Fruit fly (Drosophila melanogaster) whole organism, adult: ENCODE results near the gene CG6481.

Experiments used
- CG12768 ChIP-seq: fragments of 200-800 bp; sonication (Bioruptor generic); optimal IDR thresholded peaks from 2 replicates; lab custom pipeline; 2017; ENCODE audit warnings: missing biosample characterization, missing genetic modification characterization, mild to moderate bottlenecking, moderate library complexity, missing genetic modification reagents
- CG1620 ChIP-seq: fragments of 200-800 bp; sonication (Bioruptor generic); optimal IDR thresholded peaks from 2 replicates; lab custom pipeline; 2016; ENCODE audit warnings: missing biosample characterization, missing genetic modification characterization
- CG5204 ChIP-seq: fragments of 200-800 bp; sonication (Bioruptor generic); optimal IDR thresholded peaks from 2 replicates; lab custom pipeline; 2016; ENCODE audit warnings: missing biosample characterization, missing genetic modification characterization
- CG7045 ChIP-seq: fragments of 200-800 bp; sonication (Bioruptor generic); optimal IDR thresholded peaks from 2 replicates; lab custom pipeline; 2017; ENCODE audit warnings: missing biosample characterization, mild to moderate bottlenecking, missing genetic modification characterization
- CG7101 ChIP-seq: fragments of 200-800 bp; sonication (Bioruptor generic); optimal IDR thresholded peaks from 2 replicates; lab custom pipeline; 2018; ENCODE audit warnings: missing biosample characterization, mild to moderate bottlenecking, missing genetic modification characterization, moderate library complexity
- Crg-1 ChIP-seq: fragments of 200-800 bp; sonication (Bioruptor generic); optimal IDR thresholded peaks from 2 replicates; lab custom pipeline; 2016; ENCODE audit warnings: missing biosample characterization, missing genetic modification characterization
- Hr96 ChIP-seq: fragments of 200-800 bp; sonication (Bioruptor generic); optimal IDR thresholded peaks from 2 replicates; lab custom pipeline; 2016; ENCODE audit warnings: missing biosample characterization, missing genetic modification characterization
- bab1 ChIP-seq: fragments of 200-800 bp; sonication (Bioruptor generic); optimal IDR thresholded peaks from 3 replicates; lab custom pipeline; 2019; ENCODE audit warnings: missing biosample characterization, mild to moderate bottlenecking, missing genetic modification characterization, moderate library complexity
- cic ChIP-seq: fragments of 200-800 bp; sonication (Bioruptor generic); optimal IDR thresholded peaks from 2 replicates; lab custom pipeline; 2017; ENCODE audit warnings: missing biosample characterization, mild to moderate bottlenecking, missing genetic modification characterization, moderate library complexity
- kay ChIP-seq: fragments of 200-800 bp; sonication (Bioruptor generic); peaks from one replicate; lab custom pipeline; 2016; ENCODE audit warnings: missing biosample characterization, missing genetic modification characterization, borderline replicate concordance
- pad ChIP-seq: fragments of 200-800 bp; sonication (Bioruptor generic); optimal IDR thresholded peaks from 3 replicates; lab custom pipeline; 2017; ENCODE audit warnings: missing biosample characterization, missing genetic modification characterization, mild to moderate bottlenecking, moderate library complexity, missing genetic modification reagents
- tj ChIP-seq: fragments of 200-800 bp; sonication (Bioruptor generic); optimal IDR thresholded peaks from 3 replicates; lab custom pipeline; 2017; ENCODE audit warnings: missing biosample characterization, mild to moderate bottlenecking, missing genetic modification characterization, moderate library complexity
- toe ChIP-seq: fragments of 200-800 bp; sonication (Bioruptor generic); optimal IDR thresholded peaks from 2 replicates; lab custom pipeline; 2016; ENCODE audit warnings: missing biosample characterization, missing genetic modification characterization

DNA sequence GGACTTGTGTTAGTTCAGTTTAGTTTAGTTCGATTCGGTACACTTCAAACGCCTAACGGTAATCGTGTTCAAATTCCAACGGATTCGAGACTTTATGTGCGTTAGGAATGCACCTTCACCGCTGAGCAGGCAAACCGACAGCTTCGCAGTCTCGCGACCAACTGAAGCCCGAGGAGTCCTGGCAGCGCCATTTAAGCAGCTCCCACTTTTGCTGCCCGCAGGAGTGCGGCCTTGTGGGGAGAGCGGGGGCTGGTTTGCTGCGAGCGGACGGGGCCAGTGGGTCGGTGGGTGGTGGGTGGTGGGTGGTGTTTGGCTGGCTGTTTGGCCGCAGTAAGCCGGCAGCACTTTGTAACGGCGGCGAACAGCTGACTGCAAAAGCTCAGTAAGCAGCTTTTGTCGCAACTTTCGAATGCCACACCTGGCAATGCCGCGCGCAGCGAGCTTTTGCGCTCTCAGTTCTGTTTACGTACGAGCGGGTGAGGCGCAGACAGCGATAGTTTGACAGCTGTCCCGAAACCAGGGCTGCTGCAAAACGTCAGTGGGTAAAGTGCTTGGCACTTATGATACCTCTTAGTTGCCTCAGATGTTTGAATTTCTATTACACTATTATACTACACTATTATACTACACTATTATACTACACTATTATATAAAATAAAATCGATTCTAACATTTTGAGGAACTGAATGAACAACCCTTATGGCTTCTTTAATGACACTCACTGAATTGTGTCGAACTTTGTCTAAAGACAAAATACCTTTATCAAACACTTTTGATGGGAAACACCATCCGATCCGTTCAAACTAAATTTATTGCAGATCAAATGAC is 42.7 kb downstream of the CG6481 start, which contains the start of gene CG32547:
- peak; percentile 0 for TF ChIP-seq CG7101 (tag; lab: Kevin White, UChicago)
- no peak for TF ChIP-seq Hr96 (GFP tag; lab: Kevin White, UChicago)
- no peak for TF ChIP-seq CG1620 (GFP tag; lab: Kevin White, UChicago)
- no peak for TF ChIP-seq kay (GFP tag; lab: Kevin White, UChicago)
- TF ChIP-seq tj (GFP tag; lab: Kevin White, UChicago), result no peak
- no peak for TF ChIP-seq CG12768 (GFP tag; lab: Kevin White, UChicago)
- TF ChIP-seq toe (GFP tag; lab: Kevin White, UChicago), result no peak
- TF ChIP-seq bab1 (GFP tag; lab: Kevin White, UChicago), result peak; percentile 57
- TF ChIP-seq pad (GFP tag; lab: Kevin White, UChicago), result peak; percentile 15
- no peak for TF ChIP-seq CG7045 (GFP tag; lab: Kevin White, UChicago)
- TF ChIP-seq Crg-1, result no peak
- no peak for TF ChIP-seq cic (GFP tag; lab: Kevin White, UChicago)
- no peak for TF ChIP-seq CG5204
